Fruit fly (Drosophila melanogaster) whole organism, embryonic: ENCODE results near the gene Ide.

Experiments used
- CG10462 ChIP-seq: fragments of 200-800 bp; sonication (Bioruptor generic); optimal IDR thresholded peaks from 2 replicates; lab custom pipeline; 2016; ENCODE audit warnings: missing biosample characterization, missing genetic modification characterization
- CG11723 ChIP-seq: fragments of 200-800 bp; sonication (Bioruptor generic); optimal IDR thresholded peaks from 2 replicates; lab custom pipeline; 2017; ENCODE audit warnings: missing biosample characterization, mild to moderate bottlenecking, missing genetic modification characterization
- CG12104 ChIP-seq: fragments of 200-800 bp; sonication (Bioruptor generic); optimal IDR thresholded peaks from 3 replicates; lab custom pipeline; 2016; ENCODE audit warnings: missing biosample characterization, missing genetic modification characterization
- CG16813 ChIP-seq: fragments of 200-800 bp; sonication (Bioruptor generic); IDR thresholded peaks from 3 replicates; pipeline ENCODE4 v1.3.6; 2022; ENCODE audit warnings: missing biosample characterization, missing genetic modification characterization; ENCODE audit not compliant: partially characterized antibody
- CG16815 ChIP-seq: fragments of 200-800 bp; sonication (Bioruptor generic); optimal IDR thresholded peaks from 3 replicates; lab custom pipeline; 2017; ENCODE audit warnings: missing biosample characterization, mild to moderate bottlenecking, missing genetic modification characterization
- CG17186 ChIP-seq: fragments of 200-800 bp; sonication (Bioruptor generic); optimal IDR thresholded peaks from 3 replicates; lab custom pipeline; 2017; ENCODE audit warnings: missing biosample characterization, missing genetic modification reagents, missing genetic modification characterization
- CG17385 ChIP-seq: fragments of 200-800 bp; sonication (Bioruptor generic); optimal IDR thresholded peaks from 3 replicates; lab custom pipeline; 2018; ENCODE audit warnings: missing biosample characterization, mild to moderate bottlenecking, missing genetic modification characterization
- CG32772 ChIP-seq: fragments of 200-800 bp; sonication (Bioruptor generic); IDR thresholded peaks from 2 replicates; pipeline ENCODE4 v1.3.6; 2022; ENCODE audit warnings: missing biosample characterization, missing genetic modification characterization
- CG3407 ChIP-seq: fragments of 200-800 bp; sonication (Bioruptor generic); optimal IDR thresholded peaks from 2 replicates; lab custom pipeline; 2018; ENCODE audit warnings: missing biosample characterization, mild to moderate bottlenecking, missing genetic modification characterization
- CG34224 ChIP-seq: fragments of 200-800 bp; sonication (Bioruptor generic); IDR thresholded peaks from 3 replicates; pipeline ENCODE4 v1.3.6; 2022; ENCODE audit warnings: missing biosample characterization, missing genetic modification characterization; ENCODE audit not compliant: partially characterized antibody
- CG4424 ChIP-seq: fragments of 200-800 bp; sonication (Bioruptor generic); optimal IDR thresholded peaks from 3 replicates; lab custom pipeline; 2016; ENCODE audit warnings: missing biosample characterization, missing genetic modification characterization
- CG4707 ChIP-seq: fragments of 200-800 bp; sonication (Bioruptor generic); optimal IDR thresholded peaks from 2 replicates; lab custom pipeline; 2018; ENCODE audit warnings: missing biosample characterization, mild to moderate bottlenecking, missing genetic modification characterization, moderate library complexity
- CG4854 ChIP-seq: fragments of 200-800 bp; sonication (Bioruptor generic); optimal IDR thresholded peaks from 2 replicates; lab custom pipeline; 2016; ENCODE audit warnings: missing biosample characterization, missing genetic modification characterization, inconsistent platforms
- CG8359 ChIP-seq: fragments of 200-800 bp; sonication (Bioruptor generic); optimal IDR thresholded peaks from 2 replicates; lab custom pipeline; 2017; ENCODE audit warnings: missing biosample characterization, mild to moderate bottlenecking, missing genetic modification characterization, borderline replicate concordance
- CG8924 ChIP-seq: fragments of 200-800 bp; optimal IDR thresholded peaks from 3 replicates; lab custom pipeline; 2019; ENCODE audit warnings: missing biosample characterization, mild to moderate bottlenecking, missing genetic modification characterization, moderate library complexity
- CrebB ChIP-seq: fragments of 200-800 bp; sonication (Bioruptor generic); optimal IDR thresholded peaks from 3 replicates; lab custom pipeline; 2018; ENCODE audit warnings: missing biosample characterization, mild to moderate bottlenecking, missing genetic modification characterization
- Dek ChIP-seq: fragments of 200-800 bp; sonication (Bioruptor generic); optimal IDR thresholded peaks from 3 replicates; lab custom pipeline; 2019; ENCODE audit warnings: missing biosample characterization, mild to moderate bottlenecking, missing genetic modification characterization, moderate library complexity
- Dip3 ChIP-seq: fragments of 200-800 bp; sonication (Bioruptor generic); optimal IDR thresholded peaks from 3 replicates; lab custom pipeline; 2016; ENCODE audit warnings: missing biosample characterization, missing genetic modification characterization
- Fer3 ChIP-seq: fragments of 200-800 bp; sonication (Bioruptor generic); optimal IDR thresholded peaks from 2 replicates; lab custom pipeline; 2018; ENCODE audit warnings: missing biosample characterization, mild to moderate bottlenecking, missing genetic modification characterization, moderate library complexity
- Gsc ChIP-seq: fragments of 200-800 bp; sonication (Bioruptor generic); IDR thresholded peaks from 2 replicates; pipeline ENCODE4 v1.3.6; 2022; ENCODE audit warnings: missing biosample characterization, missing genetic modification characterization
- HLHmδ ChIP-seq: fragments of 200-800 bp; sonication (Bioruptor generic); optimal IDR thresholded peaks from 2 replicates; lab custom pipeline; 2018; ENCODE audit warnings: missing biosample characterization, mild to moderate bottlenecking, missing genetic modification characterization, moderate library complexity
- Hr3 ChIP-seq: fragments of 200-800 bp; sonication (Bioruptor generic); optimal IDR thresholded peaks from 3 replicates; lab custom pipeline; 2016; ENCODE audit warnings: missing biosample characterization, missing genetic modification characterization
- Lim3 ChIP-seq: fragments of 200-800 bp; sonication (Bioruptor generic); IDR thresholded peaks from 2 replicates; pipeline ENCODE4 v1.3.6; 2022; ENCODE audit warnings: missing biosample characterization, missing genetic modification characterization
- Mrtf ChIP-seq: fragments of 200-800 bp; sonication (Bioruptor generic); IDR thresholded peaks from 3 replicates; pipeline ENCODE4 v1.3.6; 2022; ENCODE audit warnings: missing biosample characterization, missing genetic modification characterization
- Nf-YA ChIP-seq: fragments of 200-800 bp; sonication (Bioruptor generic); IDR thresholded peaks from 2 replicates; pipeline ENCODE4 v1.3.6; 2022; ENCODE audit warnings: missing biosample characterization, missing genetic modification characterization
- Optix ChIP-seq: fragments of 200-800 bp; sonication (Bioruptor generic); IDR thresholded peaks from 3 replicates; pipeline ENCODE4 v1.3.6; 2022; ENCODE audit warnings: missing biosample characterization, missing genetic modification characterization
- Vsx1 ChIP-seq: fragments of 200-800 bp; sonication (Bioruptor generic); optimal IDR thresholded peaks from 2 replicates; lab custom pipeline; 2017; ENCODE audit warnings: missing biosample characterization, mild to moderate bottlenecking, missing genetic modification characterization, missing genetic modification reagents
- abd-A ChIP-seq: fragments of 200-800 bp; sonication (Bioruptor generic); optimal IDR thresholded peaks from 3 replicates; lab custom pipeline; 2019; ENCODE audit warnings: missing biosample characterization, mild to moderate bottlenecking, missing genetic modification characterization, moderate library complexity
- aop ChIP-seq: fragments of 200-800 bp; sonication (Bioruptor generic); IDR thresholded peaks from 2 replicates; pipeline ENCODE4 v1.3.6; 2022; ENCODE audit warnings: missing biosample characterization, missing genetic modification characterization
- az2 ChIP-seq: fragments of 200-800 bp; sonication (Bioruptor generic); optimal IDR thresholded peaks from 3 replicates; lab custom pipeline; 2016; ENCODE audit warnings: missing biosample characterization, missing genetic modification characterization
- bowl ChIP-seq: fragments of 200-800 bp; sonication (Bioruptor generic); IDR thresholded peaks from 2 replicates; pipeline ENCODE4 v1.3.6; 2022; ENCODE audit warnings: missing biosample characterization, missing genetic modification characterization
- crol ChIP-seq: fragments of 200-800 bp; sonication (Bioruptor generic); IDR thresholded peaks from 2 replicates; pipeline ENCODE4 v1.3.6; 2022; ENCODE audit warnings: missing biosample characterization, missing genetic modification characterization
- da ChIP-seq: fragments of 200-800 bp; sonication (Bioruptor generic); optimal IDR thresholded peaks from 2 replicates; lab custom pipeline; 2016; ENCODE audit warnings: missing biosample characterization, missing genetic modification characterization
- dmrt99B ChIP-seq: fragments of 200-800 bp; sonication (Bioruptor generic); optimal IDR thresholded peaks from 2 replicates; lab custom pipeline; 2018; ENCODE audit warnings: missing biosample characterization, mild to moderate bottlenecking, missing genetic modification characterization, moderate library complexity
- eve ChIP-seq, 2 experiments: fragments of >200 bp; optimal IDR thresholded peaks; 2 replicates each; lab custom pipeline; 2017; ENCODE audit warnings: missing biosample characterization in 2 of 2, missing genetic modification characterization in 2 of 2
- fru ChIP-seq: fragments of >200 bp; optimal IDR thresholded peaks from 2 replicates; lab custom pipeline; 2017
- grau ChIP-seq: fragments of 200-800 bp; optimal IDR thresholded peaks from 3 replicates; lab custom pipeline; 2019; ENCODE audit warnings: missing biosample characterization, mild to moderate bottlenecking, missing genetic modification characterization, moderate library complexity
- insv ChIP-seq, 2 experiments: fragments of 200-800 bp; sonication (Bioruptor generic); optimal IDR thresholded peaks; 3 replicates each; lab custom pipeline; 2016 to 2018; ENCODE audit warnings: missing biosample characterization in 2 of 2, missing genetic modification characterization in 2 of 2
- jigr1 ChIP-seq: fragments of 200-800 bp; sonication (Bioruptor generic); IDR thresholded peaks from 3 replicates; pipeline ENCODE4 v1.3.6; 2022; ENCODE audit warnings: missing biosample characterization, missing genetic modification characterization
- lab ChIP-seq: fragments of 200-800 bp; sonication (Bioruptor generic); optimal IDR thresholded peaks from 3 replicates; lab custom pipeline; 2017; ENCODE audit warnings: missing biosample characterization, missing genetic modification characterization, mild to moderate bottlenecking, moderate library complexity, missing genetic modification reagents
- mirr ChIP-seq: fragments of 200-800 bp; sonication (Bioruptor generic); optimal IDR thresholded peaks from 3 replicates; lab custom pipeline; 2018; ENCODE audit warnings: missing biosample characterization, mild to moderate bottlenecking, missing genetic modification characterization
- oc ChIP-seq: fragments of 200-800 bp; sonication (Bioruptor generic); optimal IDR thresholded peaks from 2 replicates; lab custom pipeline; 2018; ENCODE audit warnings: missing biosample characterization, mild to moderate bottlenecking, missing genetic modification characterization, moderate library complexity
- pum ChIP-seq: fragments of 200-800 bp; sonication (Bioruptor generic); optimal IDR thresholded peaks from 2 replicates; lab custom pipeline; 2016; ENCODE audit warnings: missing biosample characterization, missing genetic modification characterization
- pzg ChIP-seq: fragments of 200-800 bp; sonication (Bioruptor generic); optimal IDR thresholded peaks from 3 replicates; lab custom pipeline; 2018; ENCODE audit warnings: missing biosample characterization, mild to moderate bottlenecking, missing genetic modification characterization, moderate library complexity
- repo ChIP-seq: fragments of 200-800 bp; sonication (Bioruptor generic); optimal IDR thresholded peaks from 2 replicates; lab custom pipeline; 2016; ENCODE audit warnings: missing biosample characterization, missing genetic modification characterization
- salm ChIP-seq: fragments of 200-800 bp; sonication (Bioruptor generic); optimal IDR thresholded peaks from 2 replicates; lab custom pipeline; 2018; ENCODE audit warnings: missing biosample characterization, mild to moderate bottlenecking, missing genetic modification characterization
- sc ChIP-seq, 3 experiments: fragments of >200 bp in 2 of 3; fragments of 200-800 bp in 1 of 3; sonication (Bioruptor generic) in 1 of 3; optimal IDR thresholded peaks; 2 replicates in 2 of 3; 3 replicates in 1 of 3; lab custom pipeline; 2017; ENCODE audit warnings: mild to moderate bottlenecking in 1 of 3, missing biosample characterization in 1 of 3, missing genetic modification characterization in 1 of 3, missing genetic modification reagents in 1 of 3
- slou ChIP-seq: fragments of 200-800 bp; sonication (Bioruptor generic); optimal IDR thresholded peaks from 3 replicates; lab custom pipeline; 2016; ENCODE audit warnings: missing biosample characterization, missing genetic modification characterization
- sqz ChIP-seq: fragments of 200-800 bp; sonication (Bioruptor generic); optimal IDR thresholded peaks from 3 replicates; lab custom pipeline; 2018; ENCODE audit warnings: missing biosample characterization, mild to moderate bottlenecking, missing genetic modification characterization
- usp ChIP-seq: fragments of >200 bp; optimal IDR thresholded peaks from 2 replicates; lab custom pipeline; 2017; ENCODE audit warnings: missing biosample characterization, missing genetic modification characterization
- wor ChIP-seq: fragments of 200-800 bp; sonication (Bioruptor generic); IDR thresholded peaks from 2 replicates; pipeline ENCODE4 v1.3.6; 2022; ENCODE audit warnings: missing biosample characterization, missing genetic modification characterization
- zen2 ChIP-seq: fragments of 200-800 bp; sonication (Bioruptor generic); IDR thresholded peaks from 3 replicates; pipeline ENCODE4 v1.3.6; 2022; ENCODE audit warnings: missing biosample characterization, missing genetic modification characterization; ENCODE audit not compliant: partially characterized antibody

Ide gene

dm6 chr3L:20388983-20389382 is 13.3 kb upstream of the Ide start (continued):
- TF ChIP-seq sqz (GFP tag; lab: Kevin White, UChicago) (no peak), insv (GFP tag; optimal IDR thresholded peaks at IDR 0.05; lab: Kevin White, UChicago) (no peak), CrebB (tag; lab: Kevin White, UChicago) (peak; percentile 25), jigr1 (GFP tag; lab: Robert Waterston, UW) (no peak), Mrtf (0 out of 3 replicates have a peak, but pooled peaks have one; percentile 36), salm (no peak), CG11723 (no peak), CG4854 (GFP tag; lab: Kevin White, UChicago) (no peak), aop (GFP tag; lab: Robert Waterston, UW) (no peak), CG12104 (GFP tag; lab: Kevin White, UChicago) (no peak), az2 (peak; percentile 24), slou (GFP tag; lab: Kevin White, UChicago) (no peak), CG17385 (GFP tag; lab: Kevin White, UChicago) (peak; percentile 13), dmrt99B (tag; lab: Kevin White, UChicago) (peak; percentile 38), Hr3 (GFP tag; lab: Kevin White, UChicago) (no peak), repo (GFP tag; lab: Kevin White, UChicago) (no peak), abd-A (tag; lab: Kevin White, UChicago) (no peak), Fer3 (peak; percentile 28), HLHmδ (GFP tag; lab: Kevin White, UChicago) (no peak), pum (peak; percentile 16), Gsc (GFP tag; lab: Robert Waterston, UW) (no peak), eve (GFP tag; optimal IDR thresholded peaks at IDR 0.05; lab: Kevin White, UChicago) (no peak), mirr (no peak), Dip3 (GFP tag; lab: Kevin White, UChicago) (no peak), crol (no peak), CG10462 (GFP tag; lab: Kevin White, UChicago) (no peak), Nf-YA (GFP tag; lab: Robert Waterston, UW) (no peak), grau (tag; lab: Kevin White, UChicago) (peak; percentile 37), pzg (GFP tag; lab: Kevin White, UChicago) (no peak), CG3407 (GFP tag; lab: Kevin White, UChicago) (no peak), da (no peak), CG16813 (no peak), oc (tag; lab: Kevin White, UChicago) (no peak), CG4424 (GFP tag; lab: Kevin White, UChicago) (no peak), Vsx1 (GFP tag; lab: Kevin White, UChicago) (no peak), CG4707 (GFP tag; lab: Kevin White, UChicago) (no peak), CG8924 (tag; lab: Kevin White, UChicago) (no peak), sc (optimal IDR thresholded peaks at IDR 0.05; lab: Kevin White, UChicago) (no peak), sc (GFP tag; optimal IDR thresholded peaks at IDR 0.05; lab: Kevin White, UChicago) (no peak), CG32772 (GFP tag; lab: Robert Waterston, UW) (no peak), wor (no peak), Optix (no peak), zen2 (GFP tag; lab: Robert Waterston, UW) (no peak), CG34224 (GFP tag; lab: Robert Waterston, UW) (no peak), CG8359 (GFP tag; lab: Kevin White, UChicago) (no peak), Dek (peak; percentile 45), bowl (GFP tag; lab: Robert Waterston, UW) (no peak), lab (peak; percentile 67), fru (lab: Kevin White, UChicago) (no peak), CG16815 (GFP tag; lab: Kevin White, UChicago) (no peak), CG17186 (GFP tag; lab: Kevin White, UChicago) (no peak), usp (no peak), Lim3 (no peak)
